Fruit fly (Drosophila melanogaster) Kc167 (cell line): ENCODE measurements around the gene PIG-P.

Experiments used
- Myc ChIP-seq: fragments of >200 bp; optimal IDR thresholded peaks from 2 replicates; lab custom pipeline; 2017; ENCODE audit warnings: missing external identifiers
- Sin3A ChIP-seq: fragments of >200 bp; optimal IDR thresholded peaks from 2 replicates; lab custom pipeline; 2018; ENCODE audit warnings: missing external identifiers
- h ChIP-seq: fragments of >200 bp; optimal IDR thresholded peaks from 3 replicates; lab custom pipeline; 2018; ENCODE audit warnings: missing external identifiers
- insv ChIP-seq: fragments of >200 bp; optimal IDR thresholded peaks from 3 replicates; lab custom pipeline; 2018; ENCODE audit warnings: missing external identifiers
- psq ChIP-seq: fragments of >200 bp; optimal IDR thresholded peaks from 2 replicates; lab custom pipeline; 2017; ENCODE audit warnings: missing external identifiers
- ttk ChIP-seq: sonication (Bioruptor generic); optimal IDR thresholded peaks from 2 replicates; lab custom pipeline; 2017; ENCODE audit warnings: missing external identifiers

The PIG-P gene

DNA sequence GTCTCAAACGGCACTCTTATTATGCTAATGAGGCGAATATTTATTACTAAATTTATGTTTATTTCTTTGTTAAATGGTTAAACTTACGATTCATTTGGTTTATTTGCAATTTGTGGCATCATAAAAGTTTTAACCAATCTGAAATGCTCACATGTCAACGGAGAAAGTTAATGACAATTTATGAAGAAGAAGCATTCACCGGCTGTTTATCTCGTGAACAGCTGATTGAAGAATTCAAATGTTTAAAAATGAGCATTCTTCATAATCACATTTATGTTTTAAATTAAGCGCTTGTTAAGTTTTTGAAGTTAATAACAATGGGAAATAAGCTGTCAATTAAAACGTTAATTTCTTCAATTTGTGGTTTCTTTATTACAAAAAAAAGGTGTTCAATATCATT, at the start of gene PIG-P, which contains the start of gene Tcs6:
PIG-P (minus strand) TSS at position 158 of the 400 bp plus-strand sequence.
Tcs6 (minus strand) TSS at position 158 of the 400 bp plus-strand sequence.
- no peak for TF ChIP-seq ttk (lab: Kevin White, UChicago)
- no peak for TF ChIP-seq psq (lab: Kevin White, UChicago)
- no peak for TF ChIP-seq insv (lab: Kevin White, UChicago)
- no peak for TF ChIP-seq Sin3A (lab: Kevin White, UChicago)
- TF ChIP-seq h (lab: Kevin White, UChicago), result no peak
- TF ChIP-seq Myc, result no peak

DNA sequence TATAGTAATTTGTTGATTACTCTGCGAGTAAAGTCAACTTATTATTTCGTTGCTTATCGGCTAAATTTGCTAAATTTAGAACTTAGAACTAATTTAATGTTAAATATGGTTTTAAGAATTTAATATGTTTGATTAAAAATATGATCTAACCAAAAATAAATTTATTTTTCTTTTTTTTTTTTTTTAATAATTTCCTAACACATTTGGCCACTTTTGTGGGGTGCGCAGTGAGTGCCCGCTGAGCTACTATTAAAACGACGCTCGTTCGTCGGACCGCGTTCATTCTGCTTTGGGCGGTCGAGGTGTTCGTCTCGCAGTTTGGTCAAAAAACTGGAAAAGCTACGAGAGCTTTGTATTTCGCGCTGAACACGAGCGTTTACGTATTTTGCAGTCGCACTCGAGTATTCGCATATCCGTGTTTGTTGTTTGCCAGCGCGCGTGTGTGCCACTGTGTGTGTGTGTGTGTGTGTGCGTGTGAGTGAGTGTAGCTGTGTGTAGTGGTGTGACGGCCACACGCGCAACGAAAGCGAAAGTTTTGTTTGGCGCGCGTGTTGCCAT, 48.7 kb upstream of the PIG-P start, which contains the start of gene Cipc:
Cipc (plus strand) TSS at position 274 of the 558 bp plus-strand sequence.
- TF ChIP-seq Sin3A (lab: Kevin White, UChicago) (no peak), Myc (no peak), psq (lab: Kevin White, UChicago) (no peak), insv (lab: Kevin White, UChicago) (no peak), ttk (lab: Kevin White, UChicago) (no peak), h (lab: Kevin White, UChicago) (no peak)

DNA sequence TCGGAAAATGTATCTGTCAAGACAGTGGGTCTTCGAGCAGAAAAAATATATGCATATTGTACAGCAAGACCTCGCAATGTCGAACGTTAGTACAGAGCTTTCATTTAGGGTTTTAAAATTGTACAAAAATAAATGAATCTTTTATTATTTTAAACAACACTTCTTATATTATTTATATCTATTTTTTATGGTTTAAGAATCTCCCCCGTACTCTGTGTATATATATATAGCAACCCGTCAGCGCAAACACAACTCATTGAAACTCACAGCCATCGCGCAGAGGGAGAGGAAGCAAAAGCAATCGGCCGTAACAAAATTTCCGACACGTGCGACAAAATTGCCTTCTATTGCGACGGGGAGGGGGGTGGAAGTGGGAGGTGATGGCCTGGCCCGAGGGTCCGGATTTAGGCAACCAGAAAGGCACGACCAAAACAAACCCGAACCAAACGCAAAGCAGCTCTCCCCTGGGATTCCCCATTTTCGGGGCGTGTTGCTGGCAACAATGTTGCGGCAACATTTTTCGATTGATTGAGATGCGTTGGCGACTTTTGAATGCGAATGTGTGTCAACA, 48.0 kb upstream of the PIG-P start:
- TF ChIP-seq insv (lab: Kevin White, UChicago) (no peak), psq (lab: Kevin White, UChicago) (no peak), ttk (lab: Kevin White, UChicago) (no peak), h (lab: Kevin White, UChicago) (no peak), Sin3A (lab: Kevin White, UChicago) (no peak), Myc (no peak)

dm6 chr3R:26105407-26105806, 47.4 kb upstream of the PIG-P start:
- no peak for TF ChIP-seq h (lab: Kevin White, UChicago)
- no peak for TF ChIP-seq insv (lab: Kevin White, UChicago)
- no peak for TF ChIP-seq Sin3A (lab: Kevin White, UChicago)
- TF ChIP-seq psq (lab: Kevin White, UChicago), result no peak
- TF ChIP-seq Myc, result no peak
- TF ChIP-seq ttk (lab: Kevin White, UChicago), result no peak

dm6 chr3R:26105141-26105403, 47.0 kb upstream of the PIG-P start:
- TF ChIP-seq psq (lab: Kevin White, UChicago), result no peak
- no peak for TF ChIP-seq h (lab: Kevin White, UChicago)
- TF ChIP-seq Myc, result no peak
- TF ChIP-seq insv (lab: Kevin White, UChicago), result no peak
- no peak for TF ChIP-seq Sin3A (lab: Kevin White, UChicago)
- no peak for TF ChIP-seq ttk (lab: Kevin White, UChicago)

DNA sequence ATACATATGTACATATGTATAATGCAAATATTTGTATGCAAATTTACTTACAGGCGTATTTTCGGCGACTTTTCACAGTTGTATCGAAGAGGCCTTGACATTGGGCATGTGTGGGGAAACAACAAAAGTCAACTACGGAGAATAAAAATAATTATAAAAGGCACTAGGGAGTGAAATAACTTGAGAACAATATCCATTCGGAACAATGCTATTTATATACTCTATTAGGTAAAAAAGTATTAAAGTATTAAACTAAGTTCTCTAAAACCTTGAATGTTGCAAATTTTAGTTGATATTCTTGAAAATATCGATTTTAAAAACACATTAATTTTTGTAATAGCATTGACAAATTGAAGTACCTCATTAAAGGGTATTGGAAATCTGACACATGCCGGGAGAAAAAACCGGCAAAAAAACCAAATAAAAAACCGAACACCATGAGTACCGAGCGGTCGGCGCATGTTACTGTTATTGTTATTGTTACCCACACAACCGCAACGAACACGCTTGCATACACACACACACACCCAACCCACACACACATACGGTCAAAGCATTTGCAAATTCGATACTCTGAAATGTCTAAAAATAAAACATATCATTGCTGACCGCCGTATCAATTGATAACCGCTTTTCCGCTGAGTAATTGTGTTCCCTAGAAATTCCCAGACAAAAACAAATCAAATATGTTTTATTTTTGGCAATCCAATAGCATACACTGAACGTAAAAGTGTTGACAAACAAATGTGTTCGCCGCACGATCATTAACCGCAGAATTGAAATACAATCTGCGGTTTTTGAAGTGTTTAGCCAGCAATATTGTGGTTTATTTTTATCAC, 46.5 kb upstream of the PIG-P start:
- TF ChIP-seq psq (lab: Kevin White, UChicago) (no peak), Sin3A (lab: Kevin White, UChicago) (no peak), insv (lab: Kevin White, UChicago) (no peak), Myc (no peak), h (lab: Kevin White, UChicago) (no peak), ttk (lab: Kevin White, UChicago) (no peak)

DNA sequence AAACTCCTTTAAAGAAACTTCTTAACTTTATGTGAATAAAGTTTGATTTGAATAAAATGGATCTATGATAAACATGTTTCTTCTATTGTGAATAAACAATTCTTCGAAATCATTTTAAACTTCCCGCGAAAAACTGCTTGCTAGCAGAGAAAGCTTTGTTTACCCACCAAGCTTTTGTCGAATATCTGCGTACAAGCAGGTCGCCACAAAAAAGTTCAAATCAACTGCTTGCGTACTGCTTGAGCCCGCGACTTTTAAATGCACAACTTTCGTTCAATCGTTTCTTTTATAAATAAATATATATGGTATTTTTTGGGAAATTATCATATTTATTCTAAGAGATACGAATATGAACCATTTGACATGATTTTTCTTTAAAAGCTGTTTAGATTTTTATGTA, 45.4 kb upstream of the PIG-P start:
- TF ChIP-seq Sin3A (lab: Kevin White, UChicago), result no peak
- TF ChIP-seq ttk (lab: Kevin White, UChicago), result no peak
- TF ChIP-seq Myc, result no peak
- TF ChIP-seq h (lab: Kevin White, UChicago), result no peak
- no peak for TF ChIP-seq insv (lab: Kevin White, UChicago)
- no peak for TF ChIP-seq psq (lab: Kevin White, UChicago)

dm6 chr3R:26099238-26099637, 41.2 kb upstream of the PIG-P start:
- TF ChIP-seq ttk (lab: Kevin White, UChicago) (no peak), h (lab: Kevin White, UChicago) (no peak), Myc (no peak), insv (lab: Kevin White, UChicago) (no peak), Sin3A (lab: Kevin White, UChicago) (no peak), psq (lab: Kevin White, UChicago) (no peak)

DNA sequence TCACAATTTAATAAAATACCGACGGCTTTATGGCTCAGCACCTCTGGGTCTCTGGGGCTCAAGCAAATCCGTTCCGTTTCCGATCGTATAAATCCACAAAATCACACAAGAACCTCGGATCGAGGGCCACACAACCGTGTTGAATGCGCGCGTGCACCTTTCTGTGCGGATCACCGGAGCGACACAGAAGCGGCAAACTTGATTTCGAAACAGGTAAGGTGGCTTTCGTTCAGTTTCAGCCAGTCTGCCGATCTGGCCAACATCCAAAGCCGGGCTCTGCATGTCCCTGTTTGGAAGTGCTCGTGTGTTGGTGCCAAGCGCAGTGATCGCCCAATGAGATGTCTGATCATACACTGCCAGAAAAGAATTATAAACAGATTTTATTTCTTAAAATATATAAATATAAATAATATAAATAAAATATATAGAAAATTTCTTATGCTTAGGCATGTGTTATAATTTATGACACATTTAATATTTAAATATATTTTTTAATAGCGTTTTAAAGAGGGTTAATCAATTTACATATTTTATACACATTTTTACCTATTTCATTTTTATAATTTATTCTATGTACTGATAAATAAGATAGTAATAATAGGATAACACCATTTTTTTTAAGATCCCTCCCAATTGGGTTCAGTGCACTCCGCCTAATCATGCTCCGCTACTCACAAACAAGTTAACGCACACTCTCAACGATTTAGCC, 40.6 kb upstream of the PIG-P start, which contains the start of gene dysf:
dysf (minus strand) TSS at position 210 of the 709 bp plus-strand sequence.
- TF ChIP-seq Myc, result no peak
- TF ChIP-seq h (lab: Kevin White, UChicago), result no peak
- no peak for TF ChIP-seq Sin3A (lab: Kevin White, UChicago)
- no peak for TF ChIP-seq ttk (lab: Kevin White, UChicago)
- TF ChIP-seq psq (lab: Kevin White, UChicago), result no peak
- TF ChIP-seq insv (lab: Kevin White, UChicago), result no peak

DNA sequence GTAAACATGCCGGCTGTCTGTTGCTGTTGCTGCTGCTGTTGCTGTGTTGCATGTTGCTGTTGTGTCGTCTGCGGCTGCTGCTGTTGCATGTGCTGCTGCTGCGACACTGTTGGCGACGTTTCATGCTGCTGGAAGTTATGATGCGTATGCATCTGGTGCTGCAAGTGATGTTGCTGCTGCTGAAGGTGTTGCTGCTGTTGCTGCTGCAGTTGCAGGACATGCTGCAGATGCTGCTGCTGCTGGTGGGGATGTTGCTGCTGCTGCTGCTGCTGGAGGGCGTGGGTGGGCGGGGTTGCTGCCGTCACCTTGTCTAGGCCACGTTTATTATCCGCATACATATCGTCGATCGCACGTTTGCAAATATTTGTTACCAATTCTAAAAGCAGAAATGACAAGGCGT, 38.2 kb upstream of the PIG-P start:
- no peak for TF ChIP-seq psq (lab: Kevin White, UChicago)
- no peak for TF ChIP-seq ttk (lab: Kevin White, UChicago)
- TF ChIP-seq h (lab: Kevin White, UChicago), result no peak
- no peak for TF ChIP-seq Sin3A (lab: Kevin White, UChicago)

DNA sequence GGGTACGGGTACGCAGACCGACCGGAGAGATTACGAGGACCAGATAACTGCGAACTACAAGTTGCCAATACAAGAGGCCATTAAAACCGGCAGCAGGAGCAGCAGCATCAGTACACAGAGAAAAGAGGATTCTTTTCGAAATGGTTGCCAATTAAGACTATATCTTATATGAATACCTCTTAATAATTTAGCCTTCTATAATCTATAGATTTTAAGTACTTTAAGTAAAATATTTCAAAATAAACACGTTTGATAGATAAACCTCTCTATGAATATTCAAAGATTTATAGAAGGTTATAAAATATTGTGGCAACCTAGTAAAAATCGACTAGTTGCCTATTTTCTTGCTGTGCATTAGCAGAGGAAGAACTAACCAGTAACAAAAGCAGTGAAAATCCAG, 37.5 kb upstream of the PIG-P start:
- TF ChIP-seq insv (lab: Kevin White, UChicago) (no peak), h (lab: Kevin White, UChicago) (no peak), Sin3A (lab: Kevin White, UChicago) (no peak), Myc (no peak), ttk (lab: Kevin White, UChicago) (no peak), psq (lab: Kevin White, UChicago) (no peak)
